Worm (Caenorhabditis elegans) whole organism, young adult: ENCODE results near the gene clec-182.

Experiments
- C06A6.2 ChIP-seq: fragments of 200-800 bp; sonication (Bioruptor generic); conservative IDR thresholded peaks from 2 replicates; pipeline ENCODE4 v1.3.6; 2022; ENCODE audit warnings: missing genetic modification characterization, missing compliant biosample characterization
- C17E4.6 ChIP-seq: fragments of 200-800 bp; sonication (Bioruptor generic); IDR thresholded peaks from 2 replicates; pipeline ENCODE4 v1.3.6; 2022; ENCODE audit warnings: missing genetic modification reagents, missing genetic modification characterization, missing compliant biosample characterization
- D2030.7 ChIP-seq: fragments of 200-800 bp; sonication (Bioruptor generic); IDR thresholded peaks from 2 replicates; pipeline ENCODE4 v1.3.6; 2022; ENCODE audit warnings: missing genetic modification reagents, missing genetic modification characterization, missing compliant biosample characterization
- F10E7.11 ChIP-seq: sonication (generic microtip); optimal IDR thresholded peaks from 2 replicates; lab custom pipeline; 2017; ENCODE audit warnings: mild to moderate bottlenecking, missing genetic modification characterization, moderate library complexity, missing compliant biosample characterization
- F23B12.7 ChIP-seq: sonication (generic microtip); optimal IDR thresholded peaks from 2 replicates; lab custom pipeline; 2017; ENCODE audit warnings: missing genetic modification characterization, mild to moderate bottlenecking, missing compliant biosample characterization, antibody characterized with exemption, moderate library complexity; ENCODE audit not compliant: insufficient read depth
- F33H1.4 ChIP-seq: fragments of 200-800 bp; sonication (Bioruptor generic); IDR thresholded peaks from 2 replicates; pipeline ENCODE4 v1.3.6; 2022; ENCODE audit warnings: missing genetic modification reagents, missing genetic modification characterization, missing compliant biosample characterization
- F52B5.7 ChIP-seq: sonication (generic microtip); optimal IDR thresholded peaks from 2 replicates; lab custom pipeline; 2016; ENCODE audit warnings: mild to moderate bottlenecking, missing genetic modification characterization, missing compliant biosample characterization
- K11D2.4 ChIP-seq: fragments of 200-800 bp; sonication (Bioruptor generic); IDR thresholded peaks from 2 replicates; pipeline ENCODE4 v1.3.6; 2022; ENCODE audit warnings: missing genetic modification reagents, missing genetic modification characterization, missing compliant biosample characterization
- T26A5.8 ChIP-seq: sonication (generic microtip); optimal IDR thresholded peaks from 2 replicates; lab custom pipeline; 2016; ENCODE audit warnings: missing genetic modification characterization, missing compliant biosample characterization
- Y53F4B.3 ChIP-seq: fragments of 200-800 bp; sonication (Bioruptor generic); IDR thresholded peaks from 2 replicates; pipeline ENCODE4 v1.3.6; 2022; ENCODE audit warnings: missing genetic modification reagents, missing genetic modification characterization, missing compliant biosample characterization
- ZK185.1 ChIP-seq: sonication (generic microtip); optimal IDR thresholded peaks from 2 replicates; lab custom pipeline; 2016; ENCODE audit warnings: mild to moderate bottlenecking, missing genetic modification characterization, missing compliant biosample characterization; ENCODE audit not compliant: poor library complexity, severe bottlenecking
- akir-1 ChIP-seq: fragments of 200-800 bp; sonication (Bioruptor generic); optimal IDR thresholded peaks from 2 replicates; lab custom pipeline; 2018; ENCODE audit warnings: mild to moderate bottlenecking, missing genetic modification characterization, moderate library complexity, missing compliant biosample characterization
- aptf-2 ChIP-seq: fragments of 200-800 bp; sonication (Bioruptor generic); conservative IDR thresholded peaks from 2 replicates; pipeline ENCODE4 v1.3.6; 2022; ENCODE audit warnings: missing genetic modification reagents, missing genetic modification characterization, missing compliant biosample characterization
- aptf-3 ChIP-seq: fragments of 200-800 bp; sonication (Bioruptor generic); IDR thresholded peaks from 2 replicates; pipeline ENCODE4 v1.3.6; 2022; ENCODE audit warnings: missing genetic modification characterization, missing compliant biosample characterization
- attf-3 ChIP-seq: fragments of 200-800 bp; sonication (Bioruptor generic); conservative IDR thresholded peaks from 2 replicates; pipeline ENCODE4 v1.3.6; 2022; ENCODE audit warnings: missing genetic modification reagents, missing genetic modification characterization, missing compliant biosample characterization
- attf-6 ChIP-seq: fragments of 200-800 bp; sonication (Bioruptor generic); IDR thresholded peaks from 2 replicates; pipeline ENCODE4 v1.3.6; 2022; ENCODE audit warnings: missing genetic modification reagents, missing genetic modification characterization, missing compliant biosample characterization
- bed-1 ChIP-seq: fragments of 200-800 bp; sonication (Bioruptor generic); IDR thresholded peaks from 2 replicates; pipeline ENCODE4 v1.3.6; 2022; ENCODE audit warnings: missing genetic modification reagents, missing genetic modification characterization, missing compliant biosample characterization
- bed-2 ChIP-seq: fragments of 200-800 bp; sonication (Bioruptor generic); IDR thresholded peaks from 2 replicates; pipeline ENCODE4 v1.3.6; 2022; ENCODE audit warnings: missing genetic modification reagents, missing genetic modification characterization, missing compliant biosample characterization
- cebp-1 ChIP-seq, 2 experiments: fragments of 200-800 bp in 1 of 2; sonication (Bioruptor generic) in 1 of 2; sonication (generic microtip) in 1 of 2; IDR thresholded peaks in 1 of 2; optimal IDR thresholded peaks in 1 of 2; 2 replicates each; pipeline versions ENCODE4 v1.3.6 to Lab custom; 2017 to 2022; ENCODE audit warnings: missing compliant biosample characterization in 2 of 2, missing genetic modification characterization in 2 of 2, mild to moderate bottlenecking in 1 of 2, missing genetic modification reagents in 1 of 2, moderate library complexity in 1 of 2
- cebp-2 ChIP-seq: fragments of 200-800 bp; sonication (Bioruptor generic); IDR thresholded peaks from 2 replicates; pipeline ENCODE4 v1.3.6; 2022; ENCODE audit warnings: missing genetic modification characterization, missing compliant biosample characterization
- die-1 ChIP-seq: sonication (generic microtip); optimal IDR thresholded peaks from 2 replicates; lab custom pipeline; 2016; ENCODE audit warnings: missing genotype, mild to moderate bottlenecking, missing genetic modification characterization, missing compliant biosample characterization
- dpff-1 ChIP-seq: sonication (generic microtip); optimal IDR thresholded peaks from 2 replicates; lab custom pipeline; 2017; ENCODE audit warnings: mild to moderate bottlenecking, missing genetic modification characterization, missing compliant biosample characterization
- egl-18 ChIP-seq: fragments of 200-800 bp; sonication (Bioruptor generic); IDR thresholded peaks from 2 replicates; pipeline ENCODE4 v1.3.6; 2022; ENCODE audit warnings: missing genetic modification reagents, missing genetic modification characterization, missing compliant biosample characterization
- egl-44 ChIP-seq: fragments of 200-800 bp; sonication (Bioruptor generic); IDR thresholded peaks from 2 replicates; pipeline ENCODE4 v1.3.6; 2022; ENCODE audit warnings: missing genetic modification reagents, missing genetic modification characterization, missing compliant biosample characterization
- ekl-4 ChIP-seq: fragments of 200-800 bp; sonication (Bioruptor generic); IDR thresholded peaks from 2 replicates; pipeline ENCODE4 v1.3.6; 2022; ENCODE audit warnings: missing genetic modification reagents, missing genetic modification characterization, missing compliant biosample characterization
- ets-4 ChIP-seq: fragments of 200-800 bp; sonication (Bioruptor generic); optimal IDR thresholded peaks from 2 replicates; lab custom pipeline; 2018; ENCODE audit warnings: mild to moderate bottlenecking, missing genetic modification characterization, missing compliant biosample characterization
- him-1 ChIP-seq: sonication (generic microtip); optimal IDR thresholded peaks from 2 replicates; lab custom pipeline; 2016; ENCODE audit warnings: missing genotype, missing genetic modification reagents, missing genetic modification characterization, missing compliant biosample characterization
- hlh-26 ChIP-seq: fragments of 200-800 bp; sonication (Bioruptor generic); conservative IDR thresholded peaks from 2 replicates; pipeline ENCODE4 v1.3.6; 2022; ENCODE audit warnings: missing genetic modification reagents, missing genetic modification characterization, missing compliant biosample characterization
- hmg-1.2 ChIP-seq: fragments of 200-800 bp; sonication (Bioruptor generic); IDR thresholded peaks from 2 replicates; pipeline ENCODE4 v1.3.6; 2022; ENCODE audit warnings: missing genetic modification reagents, missing genetic modification characterization, missing compliant biosample characterization
- hmg-20 ChIP-seq: fragments of 200-800 bp; sonication (Bioruptor generic); IDR thresholded peaks from 2 replicates; pipeline ENCODE4 v1.3.6; 2022; ENCODE audit warnings: missing genetic modification reagents, missing genetic modification characterization, missing compliant biosample characterization
- hrde-1 ChIP-seq: sonication (generic microtip); optimal IDR thresholded peaks from 2 replicates; lab custom pipeline; 2016; ENCODE audit warnings: missing genetic modification characterization, mild to moderate bottlenecking, missing compliant biosample characterization, moderate library complexity, missing genotype, missing genetic modification reagents, borderline replicate concordance
- let-526 ChIP-seq: fragments of 200-800 bp; sonication (Bioruptor generic); IDR thresholded peaks from 2 replicates; pipeline ENCODE4 v1.3.6; 2022; ENCODE audit warnings: missing genetic modification reagents, missing genetic modification characterization, missing compliant biosample characterization
- lin-26 ChIP-seq: fragments of 200-800 bp; sonication (Bioruptor generic); IDR thresholded peaks from 2 replicates; pipeline ENCODE4 v1.3.6; 2022; ENCODE audit warnings: missing genetic modification reagents, missing genetic modification characterization, missing compliant biosample characterization
- lin-54 ChIP-seq: fragments of 200-800 bp; sonication (Bioruptor generic); optimal IDR thresholded peaks from 2 replicates; lab custom pipeline; 2018; ENCODE audit warnings: mild to moderate bottlenecking, missing genetic modification characterization, missing compliant biosample characterization
- lir-1 ChIP-seq: fragments of 200-800 bp; sonication (Bioruptor generic); conservative IDR thresholded peaks from 2 replicates; pipeline ENCODE4 v1.3.6; 2022; ENCODE audit warnings: missing genetic modification reagents, missing genetic modification characterization, missing compliant biosample characterization
- lsy-27 ChIP-seq: sonication (generic microtip); optimal IDR thresholded peaks from 2 replicates; lab custom pipeline; 2017; ENCODE audit warnings: missing genetic modification characterization, mild to moderate bottlenecking, missing compliant biosample characterization, antibody characterized with exemption, missing genotype, borderline replicate concordance; ENCODE audit not compliant: insufficient read depth
- madf-10 ChIP-seq: sonication (generic microtip); optimal IDR thresholded peaks from 2 replicates; lab custom pipeline; 2016; ENCODE audit warnings: mild to moderate bottlenecking, missing genetic modification characterization, missing compliant biosample characterization
- mel-28 ChIP-seq: sonication (generic microtip); optimal IDR thresholded peaks from 2 replicates; lab custom pipeline; 2016; ENCODE audit warnings: borderline replicate concordance, mild to moderate bottlenecking, missing genetic modification characterization, missing compliant biosample characterization
- nhr-80 ChIP-seq: sonication (generic microtip); optimal IDR thresholded peaks from 2 replicates; lab custom pipeline; 2016; ENCODE audit warnings: missing genetic modification characterization, missing compliant biosample characterization
- rec-8 ChIP-seq, 2 experiments: sonication (generic microtip); optimal IDR thresholded peaks; 2 replicates each; lab custom pipeline; 2016; ENCODE audit warnings: mild to moderate bottlenecking in 2 of 2, missing genetic modification characterization in 2 of 2, missing genetic modification reagents in 2 of 2, missing genotype in 2 of 2, missing biosample characterization in 1 of 2, missing compliant biosample characterization in 1 of 2, moderate library complexity in 1 of 2
- repo-1 ChIP-seq: sonication (generic microtip); optimal IDR thresholded peaks from 2 replicates; lab custom pipeline; 2017; ENCODE audit warnings: mild to moderate bottlenecking, missing genetic modification characterization, missing compliant biosample characterization
- rpc-1 ChIP-seq, 2 experiments: fragments of 150-350 bp in 1 of 2; sonication (generic microtip) in 1 of 2; optimal IDR thresholded peaks; 2 replicates each; lab custom pipeline; 2014 to 2018; ENCODE audit warnings: missing biosample characterization in 1 of 2, missing genetic modification characterization in 1 of 2, missing genetic modification reagents in 1 of 2, missing genotype in 1 of 2
- tbp1 ChIP-seq: fragments of 200-800 bp; sonication (Bioruptor generic); optimal IDR thresholded peaks from 2 replicates; lab custom pipeline; 2018; ENCODE audit warnings: mild to moderate bottlenecking, missing genetic modification characterization, missing compliant biosample characterization
- tbx-9 ChIP-seq: sonication (generic microtip); optimal IDR thresholded peaks from 2 replicates; lab custom pipeline; 2016; ENCODE audit warnings: borderline replicate concordance, missing genetic modification characterization, inconsistent platforms, missing compliant biosample characterization
- unc-130 ChIP-seq: sonication (generic microtip); optimal IDR thresholded peaks from 2 replicates; lab custom pipeline; 2016; ENCODE audit warnings: missing genetic modification reagents, missing genetic modification characterization, missing compliant biosample characterization
- xnd-1 ChIP-seq: sonication (generic microtip); optimal IDR thresholded peaks from 2 replicates; lab custom pipeline; 2016; ENCODE audit warnings: missing genotype, missing genetic modification reagents, missing genetic modification characterization, missing compliant biosample characterization
- zim-3 ChIP-seq: sonication (generic microtip); optimal IDR thresholded peaks from 2 replicates; lab custom pipeline; 2017; ENCODE audit warnings: mild to moderate bottlenecking, missing genetic modification characterization, moderate library complexity, missing compliant biosample characterization
- ztf-26 ChIP-seq: sonication (generic microtip); optimal IDR thresholded peaks from 2 replicates; lab custom pipeline; 2017; ENCODE audit warnings: missing genetic modification characterization, missing compliant biosample characterization

Gene clec-182

DNA sequence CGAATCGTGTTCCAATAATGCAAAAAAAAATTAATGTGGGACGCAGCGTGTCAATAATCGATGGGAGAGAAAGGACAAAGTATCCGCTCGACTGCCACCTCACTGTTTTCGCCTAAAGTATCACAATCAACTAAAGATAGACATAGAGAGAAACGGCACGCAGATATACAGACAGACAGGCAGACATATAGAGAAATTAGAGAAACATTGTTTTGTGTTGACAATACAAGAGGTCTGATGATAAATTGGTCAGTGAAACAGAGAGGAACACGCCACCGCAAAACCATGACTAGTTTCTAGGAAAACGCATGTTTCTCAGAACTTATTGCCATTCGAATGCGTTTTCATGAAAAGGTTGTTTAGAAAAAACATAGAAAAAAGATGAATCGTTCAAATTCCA, 32.4 kb upstream of the clec-182 start, which contains the start of gene T28C6.8:
TSS of gene T28C6.8 (minus strand) at position 137 of the 400 bp plus-strand sequence.
- no peak for TF ChIP-seq T26A5.8 (tag; lab: Kevin White, UChicago)
- TF ChIP-seq dpff-1: no peak
- no peak for TF ChIP-seq attf-3 (GFP tag; lab: Robert Waterston, UW)
- no peak for TF ChIP-seq F33H1.4 (GFP tag; lab: Robert Waterston, UW)
- no peak for TF ChIP-seq repo-1 (tag; lab: Kevin White, UChicago)
- no peak for TF ChIP-seq bed-2 (GFP tag; lab: Robert Waterston, UW)
- no peak for TF ChIP-seq ztf-26 (tag; lab: Kevin White, UChicago)
- no peak for TF ChIP-seq cebp-2 (GFP tag; lab: Robert Waterston, UW)
- TF ChIP-seq tbx-9 (tag; lab: Kevin White, UChicago): no peak
- no peak for TF ChIP-seq cebp-1 (GFP tag; IDR thresholded peaks at IDR 0.05; lab: Robert Waterston, UW)
- no peak for TF ChIP-seq cebp-1 (tag; optimal IDR thresholded peaks at IDR 0.05; lab: Kevin White, UChicago)
- TF ChIP-seq akir-1 (GFP tag; lab: Kevin White, UChicago): no peak
- no peak for TF ChIP-seq hrde-1
- 0 out of 2 replicates have a peak, but pooled peaks have one; percentile 31 for TF ChIP-seq lin-26 (GFP tag; lab: Robert Waterston, UW)
- TF ChIP-seq K11D2.4 (GFP tag; lab: Robert Waterston, UW): no peak
- TF ChIP-seq lin-54 (GFP tag; lab: Kevin White, UChicago): peak; percentile 11
- TF ChIP-seq D2030.7: no peak
- no peak for TF ChIP-seq ets-4 (GFP tag; lab: Kevin White, UChicago)
- no peak for TF ChIP-seq lir-1 (GFP tag; lab: Robert Waterston, UW)
- TF ChIP-seq let-526: no peak
- TF ChIP-seq xnd-1 (tag; lab: Kevin White, UChicago): no peak
- TF ChIP-seq F23B12.7 (tag; lab: Kevin White, UChicago): no peak
- no peak for TF ChIP-seq egl-44 (GFP tag; lab: Robert Waterston, UW)
- no peak for TF ChIP-seq rec-8 (tag; optimal IDR thresholded peaks at IDR 0.05; lab: Kevin White, UChicago)
- no peak for TF ChIP-seq hlh-26
- TF ChIP-seq ZK185.1 (tag; lab: Kevin White, UChicago): no peak
- no peak for TF ChIP-seq bed-1 (GFP tag; lab: Robert Waterston, UW)
- no peak for TF ChIP-seq him-1
- TF ChIP-seq F10E7.11 (tag; lab: Kevin White, UChicago): no peak
- no peak for TF ChIP-seq F52B5.7 (tag; lab: Kevin White, UChicago)
- TF ChIP-seq hmg-20 (GFP tag; lab: Robert Waterston, UW): no peak
- TF ChIP-seq nhr-80 (tag; lab: Kevin White, UChicago): peak; percentile 92
- TF ChIP-seq die-1 (tag; lab: Kevin White, UChicago): no peak
- TF ChIP-seq hmg-1.2 (GFP tag; lab: Robert Waterston, UW): peak; percentile 43; the same call in 1 of the 2 replicates
- no peak for TF ChIP-seq Y53F4B.3
- TF ChIP-seq C17E4.6 (GFP tag; lab: Robert Waterston, UW): no peak
- TF ChIP-seq aptf-2 (GFP tag; lab: Robert Waterston, UW): no peak
- no peak for TF ChIP-seq attf-6 (GFP tag; lab: Robert Waterston, UW)
- TF ChIP-seq mel-28 (tag; lab: Kevin White, UChicago): no peak
- no peak for TF ChIP-seq aptf-3 (GFP tag; lab: Robert Waterston, UW)
- peak; percentile 22 for TF ChIP-seq tbp1
- TF ChIP-seq C06A6.2 (GFP tag; lab: Robert Waterston, UW): no peak
- TF ChIP-seq madf-10: no peak
- no peak for TF ChIP-seq ekl-4 (GFP tag; lab: Robert Waterston, UW)
- no peak for TF ChIP-seq unc-130 (GFP tag; lab: Kevin White, UChicago)
- TF ChIP-seq egl-18: no peak
- TF ChIP-seq rpc-1 (optimal IDR thresholded peaks at IDR 0.05; lab: Kevin White, UChicago): no peak
- TF ChIP-seq rpc-1 (tag; optimal IDR thresholded peaks at IDR 0.05; lab: Kevin White, UChicago): no peak
- no peak for TF ChIP-seq zim-3 (tag; lab: Kevin White, UChicago)
- no peak for TF ChIP-seq lsy-27 (tag; lab: Kevin White, UChicago)
